Worm (Caenorhabditis elegans) whole organism, L4 larva: ENCODE data around the gene F49C12.12.
A peak's percentile ranks its signal among the peaks of the same experiment; 100 is the strongest.

Experiments
- F49E8.2 ChIP-seq: sonication (generic microtip); optimal IDR thresholded peaks from 2 replicates; lab custom pipeline; 2016; ENCODE audit warnings: missing compliant biosample characterization, mild to moderate bottlenecking, missing genetic modification characterization, borderline replicate concordance
- T20F7.1 ChIP-seq: fragments of 200-800 bp; sonication (Bioruptor generic); optimal IDR thresholded peaks from 2 replicates; lab custom pipeline; 2018; ENCODE audit warnings: mild to moderate bottlenecking, missing genetic modification characterization, missing compliant biosample characterization
- Y105C5A.15 ChIP-seq: fragments of 200-800 bp; sonication (Bioruptor generic); IDR thresholded peaks from 2 replicates; pipeline ENCODE4 v1.3.6; 2022; ENCODE audit warnings: missing genetic modification characterization, missing compliant biosample characterization
- Y5F2A.4 ChIP-seq: fragments of 200-800 bp; sonication (Bioruptor generic); optimal IDR thresholded peaks from 2 replicates; lab custom pipeline; 2018; ENCODE audit warnings: mild to moderate bottlenecking, missing genetic modification characterization, missing compliant biosample characterization
- ZK546.5 ChIP-seq, 2 experiments: sonication (generic microtip); optimal IDR thresholded peaks; 2 replicates each; lab custom pipeline; 2017; ENCODE audit warnings: missing biosample characterization in 2 of 2, missing genetic modification characterization in 2 of 2
- ceh-28 ChIP-seq: fragments of 150-350 bp; optimal IDR thresholded peaks from 2 replicates; lab custom pipeline; 2014; ENCODE audit warnings: missing biosample characterization, missing genetic modification reagents, missing genetic modification characterization
- ceh-44 ChIP-seq: fragments of 200-800 bp; sonication (Bioruptor generic); IDR thresholded peaks from 2 replicates; pipeline ENCODE4 v1.3.6; 2022; ENCODE audit warnings: missing genetic modification reagents, missing genetic modification characterization, missing compliant biosample characterization
- ceh-62 ChIP-seq: sonication (generic microtip); optimal IDR thresholded peaks from 2 replicates; lab custom pipeline; 2017; ENCODE audit warnings: missing biosample characterization, missing genetic modification characterization
- ces-1 ChIP-seq: fragments of 150-350 bp; sonication (generic microtip); optimal IDR thresholded peaks from 4 replicates; lab custom pipeline; 2014; ENCODE audit warnings: missing biosample characterization, missing genetic modification reagents, missing genetic modification characterization
- daf-16 ChIP-seq, 3 experiments: sonication (generic microtip); optimal IDR thresholded peaks; 2 replicates each; lab custom pipeline; 2016 to 2017; ENCODE audit warnings: missing genetic modification characterization in 3 of 3, missing genetic modification reagents in 3 of 3, mild to moderate bottlenecking in 2 of 3, missing compliant biosample characterization in 2 of 3, missing biosample characterization in 1 of 3, moderate library complexity in 1 of 3
- daf-8 ChIP-seq: fragments of 200-800 bp; sonication (Bioruptor generic); IDR thresholded peaks from 2 replicates; pipeline ENCODE4 v1.3.6; 2022; ENCODE audit warnings: missing genetic modification characterization, missing compliant biosample characterization
- dmd-6 ChIP-seq: fragments of 200-800 bp; sonication (Bioruptor generic); IDR thresholded peaks from 2 replicates; pipeline ENCODE4 v1.3.6; 2022; ENCODE audit warnings: missing genetic modification reagents, missing genetic modification characterization, missing compliant biosample characterization
- dpl-1 ChIP-seq: fragments of 150-350 bp; optimal IDR thresholded peaks from 2 replicates; lab custom pipeline; 2014; ENCODE audit warnings: missing biosample characterization, missing genetic modification reagents, missing genetic modification characterization
- dve-1 ChIP-seq: sonication (generic microtip); optimal IDR thresholded peaks from 2 replicates; lab custom pipeline; 2017; ENCODE audit warnings: antibody characterized with exemption, mild to moderate bottlenecking, missing genetic modification characterization, missing compliant biosample characterization; ENCODE audit not compliant: insufficient read depth
- fkh-10 ChIP-seq: fragments of 150-350 bp; optimal IDR thresholded peaks from 2 replicates; lab custom pipeline; 2014; ENCODE audit warnings: missing biosample characterization, missing genetic modification reagents, missing genetic modification characterization
- gei-8 ChIP-seq: fragments of 200-800 bp; sonication (Bioruptor generic); optimal IDR thresholded peaks from 2 replicates; lab custom pipeline; 2018; ENCODE audit warnings: mild to moderate bottlenecking, missing genetic modification characterization, missing compliant biosample characterization
- hlh-11 ChIP-seq: fragments of 200-800 bp; sonication (Bioruptor generic); optimal IDR thresholded peaks from 2 replicates; lab custom pipeline; 2018; ENCODE audit warnings: mild to moderate bottlenecking, missing genetic modification characterization, missing compliant biosample characterization
- hlh-30 ChIP-seq: sonication (generic microtip); optimal IDR thresholded peaks from 2 replicates; lab custom pipeline; 2017; ENCODE audit warnings: antibody characterized with exemption, mild to moderate bottlenecking, missing genetic modification characterization, missing compliant biosample characterization; ENCODE audit not compliant: insufficient read depth
- jun-1 ChIP-seq: fragments of 150-350 bp; optimal IDR thresholded peaks from 2 replicates; lab custom pipeline; 2014; ENCODE audit warnings: missing biosample characterization, missing genetic modification reagents, missing genetic modification characterization
- lin-15B ChIP-seq: fragments of 150-350 bp; sonication (generic microtip); optimal IDR thresholded peaks from 3 replicates; lab custom pipeline; 2014; ENCODE audit warnings: missing biosample characterization, missing genetic modification characterization
- lin-38 ChIP-seq: fragments of 200-800 bp; sonication (Bioruptor generic); IDR thresholded peaks from 2 replicates; pipeline ENCODE4 v1.3.6; 2022; ENCODE audit warnings: missing genetic modification reagents, missing genetic modification characterization, missing compliant biosample characterization
- lsy-2 ChIP-seq, 2 experiments: fragments of 150-350 bp in 1 of 2; sonication (generic microtip) in 1 of 2; optimal IDR thresholded peaks; 2 replicates each; lab custom pipeline; 2014 to 2017; ENCODE audit warnings: missing biosample characterization in 2 of 2, missing genetic modification characterization in 2 of 2
- mdl-1 ChIP-seq, 2 experiments: fragments of 150-350 bp in 1 of 2; sonication (generic microtip) in 1 of 2; optimal IDR thresholded peaks; 2 replicates each; lab custom pipeline; 2014 to 2017; ENCODE audit warnings: missing biosample characterization in 2 of 2, missing genetic modification characterization in 2 of 2
- mep-1 ChIP-seq: fragments of 150-350 bp; sonication (generic microtip); optimal IDR thresholded peaks from 3 replicates; lab custom pipeline; 2014; ENCODE audit warnings: missing biosample characterization, missing genetic modification characterization
- mes-2 ChIP-seq: sonication (generic microtip); optimal IDR thresholded peaks from 2 replicates; lab custom pipeline; 2016; ENCODE audit warnings: missing genotype, mild to moderate bottlenecking, missing genetic modification characterization, missing compliant biosample characterization; ENCODE audit not compliant: poor library complexity, severe bottlenecking
- nhr-10 ChIP-seq: fragments of 150-350 bp; optimal IDR thresholded peaks from 2 replicates; lab custom pipeline; 2014; ENCODE audit warnings: missing biosample characterization, missing genetic modification characterization
- nhr-25 ChIP-seq: sonication (generic microtip); optimal IDR thresholded peaks from 2 replicates; lab custom pipeline; 2017; ENCODE audit warnings: missing genetic modification characterization, mild to moderate bottlenecking, missing compliant biosample characterization, antibody characterized with exemption, moderate library complexity, borderline replicate concordance; ENCODE audit not compliant: insufficient read depth
- nhr-28 ChIP-seq: fragments of 150-350 bp; optimal IDR thresholded peaks from 2 replicates; lab custom pipeline; 2014; ENCODE audit warnings: missing biosample characterization, missing genetic modification characterization
- nhr-41 ChIP-seq: fragments of 200-800 bp; sonication (Bioruptor generic); IDR thresholded peaks from 2 replicates; pipeline ENCODE4 v1.3.6; 2022; ENCODE audit warnings: missing genetic modification reagents, missing genetic modification characterization, missing compliant biosample characterization
- nhr-6 ChIP-seq: fragments of 150-350 bp; optimal IDR thresholded peaks from 2 replicates; lab custom pipeline; 2014; ENCODE audit warnings: missing biosample characterization, missing genetic modification characterization
- nhr-77 ChIP-seq: fragments of 150-350 bp; optimal IDR thresholded peaks from 2 replicates; lab custom pipeline; 2014; ENCODE audit warnings: missing biosample characterization, missing genetic modification characterization
- pha-4 ChIP-seq, 2 experiments: fragments of 150-350 bp in 1 of 2; fragments of 200-800 bp in 1 of 2; sonication (Bioruptor generic) in 1 of 2; IDR thresholded peaks in 1 of 2; optimal IDR thresholded peaks in 1 of 2; 2 replicates each; pipeline versions ENCODE4 v1.3.6 to Lab custom; 2014 to 2022; ENCODE audit warnings: missing genetic modification characterization in 2 of 2, missing genetic modification reagents in 2 of 2, missing biosample characterization in 1 of 2, missing compliant biosample characterization in 1 of 2
- php-3 ChIP-seq: fragments of 200-800 bp; sonication (Bioruptor generic); IDR thresholded peaks from 2 replicates; pipeline ENCODE4 v1.3.6; 2022; ENCODE audit warnings: missing genetic modification reagents, missing genetic modification characterization, missing compliant biosample characterization
- pqm-1 ChIP-seq: sonication (generic microtip); optimal IDR thresholded peaks from 2 replicates; lab custom pipeline; 2017; ENCODE audit warnings: missing biosample characterization, missing genetic modification characterization
- rbr-2 ChIP-seq: sonication (generic microtip); optimal IDR thresholded peaks from 2 replicates; lab custom pipeline; 2016; ENCODE audit warnings: missing genotype, missing genetic modification characterization, missing compliant biosample characterization
- snpc-1.2 ChIP-seq: fragments of 200-800 bp; sonication (Bioruptor generic); IDR thresholded peaks from 2 replicates; pipeline ENCODE4 v1.3.6; 2022; ENCODE audit warnings: missing genetic modification reagents, missing genetic modification characterization, missing compliant biosample characterization
- spr-3 ChIP-seq: fragments of 200-800 bp; sonication (Bioruptor generic); optimal IDR thresholded peaks from 2 replicates; lab custom pipeline; 2018; ENCODE audit warnings: mild to moderate bottlenecking, missing genetic modification characterization, missing compliant biosample characterization
- tra-1 ChIP-seq: fragments of 200-800 bp; sonication (Bioruptor generic); IDR thresholded peaks from 2 replicates; pipeline ENCODE4 v1.3.6; 2022; ENCODE audit warnings: missing genetic modification reagents, missing genetic modification characterization, missing compliant biosample characterization
- unc-130 ChIP-seq: sonication (generic microtip); optimal IDR thresholded peaks from 2 replicates; lab custom pipeline; 2016; ENCODE audit warnings: missing genetic modification reagents, missing genetic modification characterization, missing compliant biosample characterization
- unc-62 ChIP-seq, 3 experiments: fragments of 150-350 bp in 1 of 3; sonication (generic microtip); optimal IDR thresholded peaks in 2 of 3; peaks in 1 of 3; 1 replicate in 1 of 3; 2 replicates in 2 of 3; lab custom pipeline; 2014 to 2017; ENCODE audit warnings: missing biosample characterization in 3 of 3, missing genetic modification characterization in 3 of 3, missing genetic modification reagents in 3 of 3, missing genotype in 1 of 3
- ztf-11 ChIP-seq: fragments of 150-350 bp; optimal IDR thresholded peaks from 2 replicates; lab custom pipeline; 2014; ENCODE audit warnings: missing biosample characterization, missing genetic modification characterization

Gene F49C12.12

DNA sequence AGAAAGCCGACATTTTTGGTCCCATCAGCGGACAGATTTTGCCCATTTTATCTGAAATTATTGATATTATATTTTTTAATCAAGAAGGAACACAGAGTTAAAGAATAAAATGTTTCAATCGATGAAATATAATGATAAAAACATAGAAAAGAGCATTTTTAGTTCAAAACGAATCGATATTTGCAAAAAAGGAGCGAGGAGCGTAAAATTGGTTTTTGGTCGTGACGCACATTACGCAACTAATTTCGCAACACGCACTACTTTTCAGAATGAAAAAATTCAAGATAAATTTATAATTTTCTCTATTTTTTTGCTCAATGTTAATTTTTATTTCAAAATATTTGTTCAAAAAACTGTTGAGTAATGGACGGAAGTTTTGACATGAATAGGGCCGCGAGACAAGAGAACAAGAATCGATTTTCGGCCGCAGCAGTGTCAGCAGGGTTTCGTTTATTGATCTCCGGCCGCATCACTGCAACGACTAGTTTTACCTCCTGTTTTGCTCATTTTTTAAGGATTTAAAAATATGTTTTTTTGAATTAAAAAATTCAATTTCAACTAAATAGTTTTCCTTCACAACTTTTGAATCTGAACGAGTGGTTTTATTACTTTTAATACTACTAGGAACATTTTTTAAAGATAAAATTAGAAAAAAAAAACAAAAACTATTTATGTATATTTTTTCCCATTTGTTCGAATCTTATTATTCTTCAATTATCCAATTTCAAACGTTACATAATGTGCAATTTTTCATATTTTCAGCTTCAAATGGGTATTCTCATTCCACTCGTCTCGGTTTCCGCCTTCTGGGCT lies at the start of gene F49C12.12, which contains the start of gene vha-17:
Gene F49C12.12, minus strand, starts transcription at position 51 of the 813 bp plus-strand sequence.
Gene vha-17, plus strand, starts transcription at position 763 of the 813 bp plus-strand sequence.
- TF ChIP-seq nhr-10 (tag; lab: Kevin White, UChicago) (no peak), lin-38 (GFP tag; lab: Robert Waterston, UW) (peak; percentile 26; the same call in 1 of the 2 replicates), dve-1 (tag; lab: Kevin White, UChicago) (peak; percentile 42), nhr-28 (tag; lab: Kevin White, UChicago) (peak; percentile 19), dmd-6 (GFP tag; lab: Robert Waterston, UW) (peak; percentile 51), ceh-28 (peak; percentile 6), mep-1 (tag; lab: Kevin White, UChicago) (peak; percentile 43), daf-16 (GFP tag; optimal IDR thresholded peaks at IDR 0.05; lab: Kevin White, UChicago) (no peak), daf-16 (tag; optimal IDR thresholded peaks at IDR 0.05; lab: Kevin White, UChicago) (peak; percentile 55), T20F7.1 (GFP tag; lab: Kevin White, UChicago) (peak; percentile 70), dpl-1 (GFP tag; lab: Kevin White, UChicago) (peak; percentile 7), jun-1 (no peak), mdl-1 (tag; optimal IDR thresholded peaks at IDR 0.05; lab: Kevin White, UChicago) (no peak), lsy-2 (tag; optimal IDR thresholded peaks at IDR 0.05; lab: Kevin White, UChicago) (peak in 1 of 2 experiments; percentile 56), Y5F2A.4 (GFP tag; lab: Kevin White, UChicago) (no peak), hlh-11 (tag; lab: Kevin White, UChicago) (peak; percentile 79), nhr-77 (tag; lab: Kevin White, UChicago) (peak; percentile 74), hlh-30 (tag; lab: Kevin White, UChicago) (peak; percentile 66), pqm-1 (peak; percentile 33), snpc-1.2 (GFP tag; lab: Robert Waterston, UW) (no peak)

DNA sequence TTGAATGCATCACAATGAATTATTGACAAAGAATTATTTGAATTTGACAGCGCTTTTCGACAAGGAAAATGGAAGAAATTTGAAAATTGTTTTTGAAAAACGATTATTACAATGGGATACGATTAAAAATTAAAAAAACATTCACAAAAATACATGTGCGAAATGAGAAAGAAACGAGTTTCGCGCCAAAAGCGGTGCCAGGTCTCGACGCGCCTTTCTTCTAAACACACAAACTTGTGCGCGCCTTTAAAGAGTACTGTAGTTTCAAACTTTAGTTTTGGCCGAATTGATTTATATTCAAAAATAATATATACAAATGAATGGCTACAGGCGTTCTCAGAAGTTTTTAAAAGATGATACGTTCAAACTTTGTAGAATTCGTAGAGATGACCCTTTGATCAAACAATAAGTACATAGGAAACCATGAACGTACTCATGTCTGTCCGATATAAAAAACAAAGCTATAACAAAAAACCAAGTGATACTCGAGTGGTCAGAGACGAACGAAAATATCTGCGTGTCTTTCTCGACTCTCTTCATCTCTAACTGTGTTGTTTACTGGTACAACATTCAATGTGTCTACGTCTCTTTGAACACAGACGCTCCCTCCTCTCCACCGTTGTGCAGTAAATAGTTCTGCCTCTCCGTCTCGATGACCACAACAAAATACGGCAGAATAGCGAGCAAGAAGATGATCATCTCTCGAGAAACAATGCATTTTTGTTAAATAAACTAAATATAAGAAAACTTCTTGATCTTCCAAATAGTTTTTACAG lies 47.2 kb upstream of the F49C12.12 start:
- TF ChIP-seq fkh-10: peak; percentile 17
- peak in 1 of 2 experiments; percentile 71 for TF ChIP-seq daf-16 (GFP tag; optimal IDR thresholded peaks at IDR 0.05; lab: Kevin White, UChicago)
- peak; percentile 98 for TF ChIP-seq daf-16 (tag; optimal IDR thresholded peaks at IDR 0.05; lab: Kevin White, UChicago)
- TF ChIP-seq dmd-6 (GFP tag; lab: Robert Waterston, UW): no peak; the same call in 1 of the 2 replicates
- no peak for TF ChIP-seq ces-1 (GFP tag; lab: Kevin White, UChicago)
- TF ChIP-seq lin-38 (GFP tag; lab: Robert Waterston, UW): peak; percentile 48
- TF ChIP-seq nhr-41: no peak
- TF ChIP-seq lin-15B (tag; lab: Kevin White, UChicago): no peak
- TF ChIP-seq ztf-11 (tag; lab: Kevin White, UChicago): no peak
- TF ChIP-seq rbr-2 (tag; lab: Kevin White, UChicago): peak; percentile 14
- TF ChIP-seq spr-3 (GFP tag; lab: Kevin White, UChicago): no peak
- TF ChIP-seq Y105C5A.15: no peak
- no peak for TF ChIP-seq gei-8
- no peak for TF ChIP-seq daf-8
- no peak for TF ChIP-seq php-3
- TF ChIP-seq pha-4 (GFP tag; IDR thresholded peaks at IDR 0.05; lab: Robert Waterston, UW): no peak
- peak; percentile 84 for TF ChIP-seq pha-4 (tag; optimal IDR thresholded peaks at IDR 0.05; lab: Kevin White, UChicago)
- TF ChIP-seq nhr-28 (tag; lab: Kevin White, UChicago): peak; percentile 52
- peak; percentile 51 for TF ChIP-seq mes-2 (tag; lab: Kevin White, UChicago)
- peak in 1 of 2 experiments; percentile 24 for TF ChIP-seq lsy-2 (tag; optimal IDR thresholded peaks at IDR 0.05; lab: Kevin White, UChicago)
- TF ChIP-seq unc-130 (GFP tag; lab: Kevin White, UChicago): peak; percentile 4
- TF ChIP-seq mdl-1 (tag; optimal IDR thresholded peaks at IDR 0.05; lab: Kevin White, UChicago): no peak
- no peak for TF ChIP-seq unc-62 (GFP tag; optimal IDR thresholded peaks at IDR 0.05 in 1 of 2; lab: Kevin White, UChicago)
- no peak for TF ChIP-seq unc-62 (tag; optimal IDR thresholded peaks at IDR 0.05; lab: Kevin White, UChicago)
- TF ChIP-seq nhr-25 (tag; lab: Kevin White, UChicago): no peak
- peak; percentile 33 for TF ChIP-seq nhr-6
- TF ChIP-seq hlh-30 (tag; lab: Kevin White, UChicago): peak; percentile 22
- TF ChIP-seq ceh-44 (GFP tag; lab: Robert Waterston, UW): no peak
- peak; percentile 44 for TF ChIP-seq hlh-11 (tag; lab: Kevin White, UChicago)
- TF ChIP-seq ZK546.5 (tag; optimal IDR thresholded peaks at IDR 0.05; lab: Kevin White, UChicago): no peak
- no peak for TF ChIP-seq tra-1 (GFP tag; lab: Robert Waterston, UW)
- peak; percentile 58 for TF ChIP-seq dve-1 (tag; lab: Kevin White, UChicago)
- no peak for TF ChIP-seq ceh-62 (tag; lab: Kevin White, UChicago)
- peak; percentile 28 for TF ChIP-seq F49E8.2
